Worm (Caenorhabditis elegans) whole organism, mixed stage, embryonic: ENCODE data around the gene ZK105.1.

Source experiments
- bed-3 ChIP-seq: fragments of 200-800 bp; sonication (Bioruptor generic); optimal IDR thresholded peaks from 3 replicates; lab custom pipeline; 2018; ENCODE audit warnings: mild to moderate bottlenecking, missing genetic modification characterization, moderate library complexity, missing compliant biosample characterization
- blmp-1 ChIP-seq: fragments of 150-350 bp; optimal IDR thresholded peaks from 2 replicates; lab custom pipeline; 2014; ENCODE audit warnings: missing biosample characterization, missing genetic modification characterization
- ceh-39 ChIP-seq: fragments of 150-350 bp; optimal IDR thresholded peaks from 2 replicates; lab custom pipeline; 2014; ENCODE audit warnings: missing biosample characterization, missing genetic modification characterization
- ceh-43 ChIP-seq: fragments of 200-800 bp; sonication (Bioruptor generic); optimal IDR thresholded peaks from 2 replicates; lab custom pipeline; 2018; ENCODE audit warnings: mild to moderate bottlenecking, missing genetic modification characterization, moderate library complexity, missing compliant biosample characterization
- ces-1 ChIP-seq: fragments of 150-350 bp; optimal IDR thresholded peaks from 2 replicates; lab custom pipeline; 2014; ENCODE audit warnings: missing biosample characterization, missing genetic modification reagents, missing genetic modification characterization
- cnd-1 ChIP-seq: fragments of 200-800 bp; sonication (Bioruptor generic); optimal IDR thresholded peaks from 2 replicates; lab custom pipeline; 2018; ENCODE audit warnings: mild to moderate bottlenecking, missing genetic modification characterization, missing compliant biosample characterization
- elt-1 ChIP-seq: sonication (generic microtip); optimal IDR thresholded peaks from 2 replicates; lab custom pipeline; 2017; ENCODE audit warnings: missing genetic modification characterization, mild to moderate bottlenecking, missing compliant biosample characterization, antibody characterized with exemption, moderate library complexity, borderline replicate concordance; ENCODE audit not compliant: insufficient read depth
- elt-3 ChIP-seq: fragments of 150-350 bp; optimal IDR thresholded peaks from 2 replicates; lab custom pipeline; 2014; ENCODE audit warnings: missing biosample characterization, missing genetic modification characterization
- flh-1 ChIP-seq: fragments of 200-800 bp; sonication (Bioruptor generic); optimal IDR thresholded peaks from 2 replicates; lab custom pipeline; 2018; ENCODE audit warnings: mild to moderate bottlenecking, missing genetic modification characterization, moderate library complexity, missing compliant biosample characterization
- hlh-1 ChIP-seq: fragments of 150-350 bp; optimal IDR thresholded peaks from 2 replicates; lab custom pipeline; 2014; ENCODE audit warnings: missing biosample characterization, missing genetic modification reagents, missing genetic modification characterization
- lin-13 ChIP-seq: fragments of 150-350 bp; optimal IDR thresholded peaks from 2 replicates; lab custom pipeline; 2014; ENCODE audit warnings: missing biosample characterization, missing genetic modification characterization
- lin-32 ChIP-seq: fragments of 200-800 bp; sonication (Bioruptor generic); optimal IDR thresholded peaks from 2 replicates; lab custom pipeline; 2018; ENCODE audit warnings: mild to moderate bottlenecking, missing genetic modification characterization, missing compliant biosample characterization
- lsy-2 ChIP-seq: fragments of 150-350 bp; optimal IDR thresholded peaks from 2 replicates; lab custom pipeline; 2014; ENCODE audit warnings: missing biosample characterization, missing genetic modification characterization
- mab-5 ChIP-seq: fragments of 150-350 bp; optimal IDR thresholded peaks from 2 replicates; lab custom pipeline; 2014; ENCODE audit warnings: missing biosample characterization, missing genetic modification characterization
- mep-1 ChIP-seq: fragments of 150-350 bp; optimal IDR thresholded peaks from 2 replicates; lab custom pipeline; 2017; ENCODE audit warnings: missing biosample characterization, missing genetic modification reagents, missing genetic modification characterization, inconsistent platforms
- mls-2 ChIP-seq: sonication (generic microtip); optimal IDR thresholded peaks from 2 replicates; lab custom pipeline; 2016; ENCODE audit warnings: mild to moderate bottlenecking, missing genetic modification characterization, moderate library complexity, missing compliant biosample characterization
- sem-2 ChIP-seq: fragments of 200-800 bp; sonication (Bioruptor generic); optimal IDR thresholded peaks from 2 replicates; lab custom pipeline; 2018; ENCODE audit warnings: mild to moderate bottlenecking, missing genetic modification characterization, missing compliant biosample characterization
- snpc-4 ChIP-seq: fragments of 150-350 bp; optimal IDR thresholded peaks from 2 replicates; lab custom pipeline; 2014; ENCODE audit warnings: missing biosample characterization, missing genetic modification characterization
- sptf-1 ChIP-seq: sonication (generic microtip); optimal IDR thresholded peaks from 2 replicates; lab custom pipeline; 2017; ENCODE audit warnings: mild to moderate bottlenecking, missing genetic modification characterization, moderate library complexity, missing compliant biosample characterization
- unc-39 ChIP-seq: fragments of 150-350 bp; optimal IDR thresholded peaks from 2 replicates; lab custom pipeline; 2014; ENCODE audit warnings: missing biosample characterization, missing genetic modification characterization
- unc-62 ChIP-seq: fragments of 150-350 bp; optimal IDR thresholded peaks from 2 replicates; lab custom pipeline; 2014; ENCODE audit warnings: missing biosample characterization, missing genetic modification reagents, missing genetic modification characterization
- ztf-11 ChIP-seq: fragments of 150-350 bp; optimal IDR thresholded peaks from 2 replicates; lab custom pipeline; 2014; ENCODE audit warnings: missing biosample characterization, missing genetic modification characterization

The ZK105.1 gene

ce11 chrV:7760174-7760573 is 46.4 kb downstream of the ZK105.1 start, which contains the start of gene hint-3:
Gene hint-3, plus strand, starts transcription at chrV:7760474.
- TF ChIP-seq mab-5 (tag; lab: Kevin White, UChicago) (no peak), ztf-11 (tag; lab: Kevin White, UChicago) (no peak), lin-32 (no peak), sem-2 (GFP tag; lab: Kevin White, UChicago) (no peak), ceh-39 (no peak)
- TF ChIP-seq, all 35 proteins: peak for 0

DNA sequence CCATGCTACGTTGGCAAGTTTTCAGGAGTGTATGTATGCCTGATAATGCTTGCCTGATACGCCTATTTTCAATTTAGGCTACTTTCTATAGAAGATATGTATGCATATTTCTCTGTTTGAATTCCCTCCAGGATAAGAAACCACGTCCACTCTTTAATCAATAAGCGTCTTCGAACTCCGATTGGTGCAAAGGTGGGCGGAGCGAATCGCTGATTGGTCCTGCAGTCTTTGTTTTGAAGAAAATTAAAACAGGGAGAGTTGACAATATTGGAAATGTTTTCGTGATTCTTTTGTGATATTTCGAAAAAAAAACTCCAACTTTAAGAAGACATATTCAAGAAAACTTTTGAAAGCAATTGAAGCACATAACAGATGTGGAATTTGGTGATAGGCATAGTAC is 48.1 kb downstream of the ZK105.1 start:
- no peak for TF ChIP-seq mab-5 (tag; lab: Kevin White, UChicago)
- TF ChIP-seq ceh-43 (GFP tag; lab: Kevin White, UChicago): no peak
- no peak for TF ChIP-seq unc-39 (tag; lab: Kevin White, UChicago)
- TF ChIP-seq lin-13 (tag; lab: Kevin White, UChicago): no peak
- TF ChIP-seq elt-3 (tag; lab: Kevin White, UChicago): no peak
- no peak for TF ChIP-seq unc-62
- no peak for TF ChIP-seq lsy-2 (tag; lab: Kevin White, UChicago)
- no peak for TF ChIP-seq mls-2 (tag; lab: Kevin White, UChicago)
- TF ChIP-seq bed-3 (GFP tag; lab: Kevin White, UChicago): no peak
- TF ChIP-seq ztf-11 (tag; lab: Kevin White, UChicago): no peak
- TF ChIP-seq sem-2 (GFP tag; lab: Kevin White, UChicago): no peak
- TF ChIP-seq snpc-4: no peak
- TF ChIP-seq ces-1 (GFP tag; lab: Kevin White, UChicago): no peak
- no peak for TF ChIP-seq elt-1
- no peak for TF ChIP-seq flh-1 (GFP tag; lab: Kevin White, UChicago)
- no peak for TF ChIP-seq mep-1 (tag; lab: Kevin White, UChicago)
- TF ChIP-seq cnd-1 (tag; lab: Kevin White, UChicago): no peak
- no peak for TF ChIP-seq hlh-1 (tag; lab: Kevin White, UChicago)
- no peak for TF ChIP-seq blmp-1 (tag; lab: Kevin White, UChicago)
- TF ChIP-seq sptf-1 (tag; lab: Kevin White, UChicago): no peak
